Worm (Caenorhabditis elegans) whole organism, midembryonic: ENCODE data around the gene C14C6.8.

Experiments
- T22C8.4 ChIP-seq: fragments of 200-800 bp; sonication (Bioruptor generic); IDR thresholded peaks from 2 replicates; pipeline ENCODE4 v1.3.6; 2022; ENCODE audit warnings: missing genetic modification characterization, missing compliant biosample characterization
- cog-1 ChIP-seq: sonication (generic microtip); optimal IDR thresholded peaks from 2 replicates; lab custom pipeline; 2016; ENCODE audit warnings: missing genetic modification characterization, missing compliant biosample characterization
- flt-1 ChIP-seq: fragments of 200-800 bp; sonication (Bioruptor generic); IDR thresholded peaks from 2 replicates; pipeline ENCODE4 v1.3.6; 2022; ENCODE audit warnings: missing genetic modification characterization, missing compliant biosample characterization
- klf-2 ChIP-seq: fragments of 200-800 bp; sonication (Bioruptor generic); conservative IDR thresholded peaks from 2 replicates; pipeline ENCODE4 v1.3.6; 2022; ENCODE audit warnings: missing genetic modification reagents, missing genetic modification characterization, missing compliant biosample characterization
- med-1 ChIP-seq: sonication (generic microtip); optimal IDR thresholded peaks from 2 replicates; lab custom pipeline; 2017; ENCODE audit warnings: missing genetic modification characterization, mild to moderate bottlenecking, missing compliant biosample characterization, antibody characterized with exemption, missing genetic modification reagents; ENCODE audit not compliant: insufficient read depth
- ref-1 ChIP-seq: fragments of 200-800 bp; sonication (Bioruptor generic); conservative IDR thresholded peaks from 2 replicates; pipeline ENCODE4 v1.3.6; 2022; ENCODE audit warnings: missing genetic modification reagents, missing genetic modification characterization, missing compliant biosample characterization
- tab-1 ChIP-seq: fragments of 200-800 bp; sonication (Bioruptor generic); IDR thresholded peaks from 2 replicates; pipeline ENCODE4 v1.3.6; 2022; ENCODE audit warnings: missing genetic modification characterization, missing compliant biosample characterization
- ztf-23 ChIP-seq: fragments of 200-800 bp; sonication (Bioruptor generic); IDR thresholded peaks from 2 replicates; pipeline ENCODE4 v1.3.6; 2022; ENCODE audit warnings: missing genetic modification reagents, missing genetic modification characterization, missing compliant biosample characterization
- ztf-29 ChIP-seq: fragments of 200-800 bp; sonication (Bioruptor generic); IDR thresholded peaks from 2 replicates; pipeline ENCODE4 v1.3.6; 2022; ENCODE audit warnings: missing genetic modification reagents, missing genetic modification characterization, missing compliant biosample characterization

The C14C6.8 gene

ce11 chrV:552406-552805 lies 561 bp downstream of the C14C6.8 start:
- TF ChIP-seq klf-2: no peak
- no peak for TF ChIP-seq ref-1
- no peak for TF ChIP-seq ztf-29 (GFP tag; lab: Robert Waterston, UW)
- TF ChIP-seq ztf-23 (GFP tag; lab: Robert Waterston, UW): no peak
- no peak for TF ChIP-seq med-1 (GFP tag; lab: Kevin White, UChicago)
- TF ChIP-seq cog-1: no peak
- no peak for TF ChIP-seq tab-1 (GFP tag; lab: Robert Waterston, UW)
- TF ChIP-seq T22C8.4: no peak
- no peak for TF ChIP-seq flt-1 (GFP tag; lab: Robert Waterston, UW)

ce11 chrV:547980-548379 lies 5.0 kb downstream of the C14C6.8 start, which contains the start of gene C14C6.6:
Gene C14C6.6 (minus strand): TSS chrV:548080.
- TF ChIP-seq cog-1 (no peak), flt-1 (GFP tag; lab: Robert Waterston, UW) (no peak), ztf-23 (GFP tag; lab: Robert Waterston, UW) (no peak), T22C8.4 (no peak), med-1 (GFP tag; lab: Kevin White, UChicago) (no peak), klf-2 (no peak), tab-1 (GFP tag; lab: Robert Waterston, UW) (no peak), ref-1 (no peak), ztf-29 (GFP tag; lab: Robert Waterston, UW) (no peak)

ce11 chrV:543169-543568 lies 9.8 kb downstream of the C14C6.8 start, which contains the start of gene C14C6.3:
Gene C14C6.3 (plus strand): TSS chrV:543469.
- TF ChIP-seq ztf-29 (GFP tag; lab: Robert Waterston, UW) (no peak), T22C8.4 (no peak), klf-2 (no peak), ref-1 (no peak), flt-1 (GFP tag; lab: Robert Waterston, UW) (no peak), cog-1 (no peak), tab-1 (GFP tag; lab: Robert Waterston, UW) (no peak), med-1 (GFP tag; lab: Kevin White, UChicago) (no peak), ztf-23 (GFP tag; lab: Robert Waterston, UW) (no peak)

- no peak for TF ChIP-seq cog-1
- TF ChIP-seq med-1 (GFP tag; lab: Kevin White, UChicago): no peak
- no peak for TF ChIP-seq ref-1
- no peak for TF ChIP-seq klf-2
- TF ChIP-seq ztf-29 (GFP tag; lab: Robert Waterston, UW): no peak
Measured at ce11 chrV:541470-541869, 11.5 kb downstream of the C14C6.8 start.

- TF ChIP-seq cog-1: no peak
- no peak for TF ChIP-seq flt-1 (GFP tag; lab: Robert Waterston, UW)
- no peak for TF ChIP-seq med-1 (GFP tag; lab: Kevin White, UChicago)
- TF ChIP-seq klf-2: no peak
- TF ChIP-seq T22C8.4: no peak
- no peak for TF ChIP-seq ref-1
- no peak for TF ChIP-seq tab-1 (GFP tag; lab: Robert Waterston, UW)
- no peak for TF ChIP-seq ztf-29 (GFP tag; lab: Robert Waterston, UW)
- no peak for TF ChIP-seq ztf-23 (GFP tag; lab: Robert Waterston, UW)
Measured at ce11 chrV:539040-539510, 13.9 kb downstream of the C14C6.8 start, which contains the start of gene nhr-155. Gene nhr-155 (plus strand): TSS chrV:539460.

ce11 chrV:536571-536970 lies 16.4 kb downstream of the C14C6.8 start, which contains the start of gene C14C6.5:
Gene C14C6.5 (plus strand): TSS chrV:536628.
- no peak for TF ChIP-seq ztf-23 (GFP tag; lab: Robert Waterston, UW)
- no peak for TF ChIP-seq ref-1
- TF ChIP-seq tab-1 (GFP tag; lab: Robert Waterston, UW): no peak
- no peak for TF ChIP-seq klf-2
- TF ChIP-seq ztf-29 (GFP tag; lab: Robert Waterston, UW): no peak
- no peak for TF ChIP-seq flt-1 (GFP tag; lab: Robert Waterston, UW)
- no peak for TF ChIP-seq T22C8.4
- TF ChIP-seq cog-1: no peak
- no peak for TF ChIP-seq med-1 (GFP tag; lab: Kevin White, UChicago)

ce11 chrV:534176-534575 lies 18.8 kb downstream of the C14C6.8 start, which contains the start of gene nhr-132:
Gene nhr-132 (plus strand): TSS chrV:534446.
- TF ChIP-seq klf-2: no peak
- TF ChIP-seq ztf-23 (GFP tag; lab: Robert Waterston, UW): no peak
- no peak for TF ChIP-seq ztf-29 (GFP tag; lab: Robert Waterston, UW)
- TF ChIP-seq tab-1 (GFP tag; lab: Robert Waterston, UW): no peak
- TF ChIP-seq med-1 (GFP tag; lab: Kevin White, UChicago): no peak
- no peak for TF ChIP-seq ref-1
- TF ChIP-seq flt-1 (GFP tag; lab: Robert Waterston, UW): no peak
- TF ChIP-seq cog-1: no peak
- TF ChIP-seq T22C8.4: no peak

ce11 chrV:532046-532445 lies 20.9 kb downstream of the C14C6.8 start, which contains the start of gene nhr-58:
Gene nhr-58 (plus strand): TSS chrV:532259.
- TF ChIP-seq klf-2 (no peak), cog-1 (peak; percentile 47), tab-1 (GFP tag; lab: Robert Waterston, UW) (no peak), med-1 (GFP tag; lab: Kevin White, UChicago) (no peak), ztf-23 (GFP tag; lab: Robert Waterston, UW) (no peak), ztf-29 (GFP tag; lab: Robert Waterston, UW) (0 out of 2 replicates have a peak, but pooled peaks have one; percentile 10), flt-1 (GFP tag; lab: Robert Waterston, UW) (no peak), T22C8.4 (no peak), ref-1 (no peak)

ce11 chrV:527602-528001 lies 25.4 kb downstream of the C14C6.8 start, which contains the start of gene srw-108:
Gene srw-108 (plus strand): TSS chrV:527902.
- TF ChIP-seq cog-1 (no peak), klf-2 (no peak), ref-1 (no peak), ztf-23 (GFP tag; lab: Robert Waterston, UW) (no peak), tab-1 (GFP tag; lab: Robert Waterston, UW) (no peak), ztf-29 (GFP tag; lab: Robert Waterston, UW) (no peak), med-1 (GFP tag; lab: Kevin White, UChicago) (no peak), flt-1 (GFP tag; lab: Robert Waterston, UW) (no peak), T22C8.4 (no peak)

- no peak for TF ChIP-seq tab-1 (GFP tag; lab: Robert Waterston, UW)
- TF ChIP-seq ref-1: no peak
- TF ChIP-seq ztf-29 (GFP tag; lab: Robert Waterston, UW): no peak
- no peak for TF ChIP-seq ztf-23 (GFP tag; lab: Robert Waterston, UW)
- TF ChIP-seq flt-1 (GFP tag; lab: Robert Waterston, UW): no peak
Measured at ce11 chrV:525040-525439, 27.9 kb downstream of the C14C6.8 start, which contains the start of gene R11G11.16. Gene R11G11.16 (minus strand): TSS chrV:525140.
